Worm (Caenorhabditis elegans) whole organism, young adult: ENCODE results near the gene W02D7.6.

Experiments
- B0019.2 ChIP-seq: fragments of 200-800 bp; sonication (Bioruptor generic); conservative IDR thresholded peaks from 2 replicates; pipeline ENCODE4 v1.3.6; 2022; ENCODE audit warnings: missing genetic modification reagents, missing genetic modification characterization, missing compliant biosample characterization
- B0261.1 ChIP-seq: sonication (generic microtip); optimal IDR thresholded peaks from 2 replicates; lab custom pipeline; 2016; ENCODE audit warnings: mild to moderate bottlenecking, missing genetic modification characterization, moderate library complexity, missing compliant biosample characterization
- B0336.3 ChIP-seq: fragments of 200-800 bp; sonication (Bioruptor generic); IDR thresholded peaks from 2 replicates; pipeline ENCODE4 v1.3.6; 2022; ENCODE audit warnings: missing genetic modification characterization, missing compliant biosample characterization
- D2030.7 ChIP-seq: fragments of 200-800 bp; sonication (Bioruptor generic); IDR thresholded peaks from 2 replicates; pipeline ENCODE4 v1.3.6; 2022; ENCODE audit warnings: missing genetic modification reagents, missing genetic modification characterization, missing compliant biosample characterization
- F10E7.11 ChIP-seq: sonication (generic microtip); optimal IDR thresholded peaks from 2 replicates; lab custom pipeline; 2017; ENCODE audit warnings: mild to moderate bottlenecking, missing genetic modification characterization, moderate library complexity, missing compliant biosample characterization
- F23B12.7 ChIP-seq: sonication (generic microtip); optimal IDR thresholded peaks from 2 replicates; lab custom pipeline; 2017; ENCODE audit warnings: missing genetic modification characterization, mild to moderate bottlenecking, missing compliant biosample characterization, antibody characterized with exemption, moderate library complexity; ENCODE audit not compliant: insufficient read depth
- F33H1.4 ChIP-seq: fragments of 200-800 bp; sonication (Bioruptor generic); IDR thresholded peaks from 2 replicates; pipeline ENCODE4 v1.3.6; 2022; ENCODE audit warnings: missing genetic modification reagents, missing genetic modification characterization, missing compliant biosample characterization
- F37B4.10 ChIP-seq: fragments of 200-800 bp; sonication (Bioruptor generic); IDR thresholded peaks from 2 replicates; pipeline ENCODE4 v1.3.6; 2022; ENCODE audit warnings: missing genetic modification characterization, missing compliant biosample characterization
- F39B2.1 ChIP-seq: fragments of 200-800 bp; sonication (Bioruptor generic); IDR thresholded peaks from 2 replicates; pipeline ENCODE4 v1.3.6; 2022; ENCODE audit warnings: missing genetic modification reagents, missing genetic modification characterization, missing compliant biosample characterization
- F52B5.7 ChIP-seq: sonication (generic microtip); optimal IDR thresholded peaks from 2 replicates; lab custom pipeline; 2016; ENCODE audit warnings: mild to moderate bottlenecking, missing genetic modification characterization, missing compliant biosample characterization
- F55B11.4 ChIP-seq: sonication (generic microtip); optimal IDR thresholded peaks from 2 replicates; lab custom pipeline; 2016; ENCODE audit warnings: missing compliant biosample characterization, missing genetic modification characterization, borderline replicate concordance; ENCODE audit not compliant: insufficient read depth
- Y56A3A.18 ChIP-seq: fragments of 200-800 bp; sonication (Bioruptor generic); IDR thresholded peaks from 2 replicates; pipeline ENCODE4 v1.3.6; 2022; ENCODE audit warnings: missing genetic modification reagents, missing genetic modification characterization, missing compliant biosample characterization
- aptf-2 ChIP-seq: fragments of 200-800 bp; sonication (Bioruptor generic); conservative IDR thresholded peaks from 2 replicates; pipeline ENCODE4 v1.3.6; 2022; ENCODE audit warnings: missing genetic modification reagents, missing genetic modification characterization, missing compliant biosample characterization
- aptf-3 ChIP-seq: fragments of 200-800 bp; sonication (Bioruptor generic); IDR thresholded peaks from 2 replicates; pipeline ENCODE4 v1.3.6; 2022; ENCODE audit warnings: missing genetic modification characterization, missing compliant biosample characterization
- atf-7 ChIP-seq: sonication (generic microtip); optimal IDR thresholded peaks from 2 replicates; lab custom pipeline; 2017; ENCODE audit warnings: mild to moderate bottlenecking, missing genetic modification characterization, missing compliant biosample characterization
- cebp-1 ChIP-seq, 2 experiments: fragments of 200-800 bp in 1 of 2; sonication (Bioruptor generic) in 1 of 2; sonication (generic microtip) in 1 of 2; IDR thresholded peaks in 1 of 2; optimal IDR thresholded peaks in 1 of 2; 2 replicates each; pipeline versions ENCODE4 v1.3.6 to Lab custom; 2017 to 2022; ENCODE audit warnings: missing compliant biosample characterization in 2 of 2, missing genetic modification characterization in 2 of 2, mild to moderate bottlenecking in 1 of 2, missing genetic modification reagents in 1 of 2, moderate library complexity in 1 of 2
- cebp-2 ChIP-seq: fragments of 200-800 bp; sonication (Bioruptor generic); IDR thresholded peaks from 2 replicates; pipeline ENCODE4 v1.3.6; 2022; ENCODE audit warnings: missing genetic modification characterization, missing compliant biosample characterization
- ceh-40 ChIP-seq: fragments of 200-800 bp; sonication (Bioruptor generic); IDR thresholded peaks from 2 replicates; pipeline ENCODE4 v1.3.6; 2022; ENCODE audit warnings: missing genetic modification characterization, missing compliant biosample characterization
- ceh-58 ChIP-seq: fragments of 200-800 bp; sonication (Bioruptor generic); IDR thresholded peaks from 2 replicates; pipeline ENCODE4 v1.3.6; 2022; ENCODE audit warnings: missing genetic modification characterization, missing compliant biosample characterization
- dox-1 ChIP-seq: fragments of 200-800 bp; sonication (Bioruptor generic); IDR thresholded peaks from 2 replicates; pipeline ENCODE4 v1.3.6; 2022; ENCODE audit warnings: missing genetic modification reagents, missing genetic modification characterization, missing compliant biosample characterization
- egl-18 ChIP-seq: fragments of 200-800 bp; sonication (Bioruptor generic); IDR thresholded peaks from 2 replicates; pipeline ENCODE4 v1.3.6; 2022; ENCODE audit warnings: missing genetic modification reagents, missing genetic modification characterization, missing compliant biosample characterization
- egrh-3 ChIP-seq: fragments of 200-800 bp; sonication (Bioruptor generic); IDR thresholded peaks from 2 replicates; pipeline ENCODE4 v1.3.6; 2022; ENCODE audit warnings: missing genetic modification reagents, missing genetic modification characterization, missing compliant biosample characterization
- hlh-12 ChIP-seq: sonication (generic microtip); optimal IDR thresholded peaks from 2 replicates; lab custom pipeline; 2016; ENCODE audit warnings: missing genetic modification characterization, missing compliant biosample characterization
- hmg-20 ChIP-seq: fragments of 200-800 bp; sonication (Bioruptor generic); IDR thresholded peaks from 2 replicates; pipeline ENCODE4 v1.3.6; 2022; ENCODE audit warnings: missing genetic modification reagents, missing genetic modification characterization, missing compliant biosample characterization
- let-526 ChIP-seq: fragments of 200-800 bp; sonication (Bioruptor generic); IDR thresholded peaks from 2 replicates; pipeline ENCODE4 v1.3.6; 2022; ENCODE audit warnings: missing genetic modification reagents, missing genetic modification characterization, missing compliant biosample characterization
- lin-54 ChIP-seq: fragments of 200-800 bp; sonication (Bioruptor generic); optimal IDR thresholded peaks from 2 replicates; lab custom pipeline; 2018; ENCODE audit warnings: mild to moderate bottlenecking, missing genetic modification characterization, missing compliant biosample characterization
- madf-3 ChIP-seq: fragments of 200-800 bp; sonication (Bioruptor generic); IDR thresholded peaks from 2 replicates; pipeline ENCODE4 v1.3.6; 2022; ENCODE audit warnings: missing genetic modification reagents, missing genetic modification characterization, missing compliant biosample characterization
- mel-28 ChIP-seq: sonication (generic microtip); optimal IDR thresholded peaks from 2 replicates; lab custom pipeline; 2016; ENCODE audit warnings: borderline replicate concordance, mild to moderate bottlenecking, missing genetic modification characterization, missing compliant biosample characterization
- mes-4 ChIP-seq: sonication (generic microtip); optimal IDR thresholded peaks from 2 replicates; lab custom pipeline; 2016; ENCODE audit warnings: missing genotype, missing genetic modification characterization, missing compliant biosample characterization
- rec-8 ChIP-seq, 2 experiments: sonication (generic microtip); optimal IDR thresholded peaks; 2 replicates each; lab custom pipeline; 2016; ENCODE audit warnings: mild to moderate bottlenecking in 2 of 2, missing genetic modification characterization in 2 of 2, missing genetic modification reagents in 2 of 2, missing genotype in 2 of 2, missing biosample characterization in 1 of 2, missing compliant biosample characterization in 1 of 2, moderate library complexity in 1 of 2
- snpc-1.3 ChIP-seq: sonication (generic microtip); optimal IDR thresholded peaks from 2 replicates; lab custom pipeline; 2017; ENCODE audit warnings: missing genetic modification characterization, mild to moderate bottlenecking, missing compliant biosample characterization, antibody characterized with exemption, moderate library complexity, missing genotype, missing genetic modification reagents; ENCODE audit not compliant: insufficient read depth
- snpc-3.4 ChIP-seq: sonication (generic microtip); optimal IDR thresholded peaks from 2 replicates; lab custom pipeline; 2017; ENCODE audit warnings: missing genetic modification characterization, mild to moderate bottlenecking, missing compliant biosample characterization, antibody characterized with exemption, moderate library complexity, missing genotype, missing genetic modification reagents
- unc-130 ChIP-seq: sonication (generic microtip); optimal IDR thresholded peaks from 2 replicates; lab custom pipeline; 2016; ENCODE audit warnings: missing genetic modification reagents, missing genetic modification characterization, missing compliant biosample characterization
- unc-62 ChIP-seq: fragments of 150-350 bp; optimal IDR thresholded peaks from 2 replicates; lab custom pipeline; 2014; ENCODE audit warnings: missing biosample characterization, missing genetic modification reagents, missing genetic modification characterization
- zfh-2 ChIP-seq: fragments of 200-800 bp; sonication (Bioruptor generic); conservative IDR thresholded peaks from 2 replicates; pipeline ENCODE4 v1.3.6; 2022; ENCODE audit warnings: missing genetic modification reagents, missing genetic modification characterization, missing compliant biosample characterization
- ztf-18 ChIP-seq: sonication (generic microtip); optimal IDR thresholded peaks from 2 replicates; lab custom pipeline; 2016; ENCODE audit warnings: missing genotype, mild to moderate bottlenecking, missing genetic modification characterization, missing compliant biosample characterization
- ztf-28 ChIP-seq: fragments of 200-800 bp; sonication (Bioruptor generic); IDR thresholded peaks from 2 replicates; pipeline ENCODE4 v1.3.6; 2022; ENCODE audit warnings: missing genetic modification reagents, missing genetic modification characterization, missing compliant biosample characterization

W02D7.6 gene

ce11 chrV:8345436-8345835, 44.1 kb upstream of the W02D7.6 start, which contains the start of gene C08D8.1:
Gene C08D8.1, plus strand, starts transcription at chrV:8345759.
- TF ChIP-seq B0336.3 (GFP tag; lab: Robert Waterston, UW) = no peak
- no peak for TF ChIP-seq F23B12.7 (tag; lab: Kevin White, UChicago)

DNA sequence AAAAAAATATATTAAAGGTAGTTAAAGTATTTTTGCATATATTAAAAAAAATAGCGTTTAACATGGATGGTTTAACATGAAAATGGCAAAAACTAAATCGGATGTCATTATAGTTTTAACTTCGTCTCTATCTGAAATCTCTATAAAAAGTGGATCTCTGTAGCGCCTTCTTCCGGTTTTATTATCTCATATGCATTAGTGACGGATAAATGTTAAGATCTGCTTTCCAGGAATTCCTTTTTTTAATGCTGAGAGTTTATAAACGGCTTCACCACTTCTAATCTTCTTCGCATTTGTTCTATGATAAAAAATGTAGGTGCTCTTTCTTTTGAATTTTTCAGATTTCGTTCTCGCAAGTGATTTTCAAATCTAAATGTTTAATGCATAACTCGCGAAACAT, 41.1 kb upstream of the W02D7.6 start:
- TF ChIP-seq ztf-18 (tag; lab: Kevin White, UChicago) (no peak), zfh-2 (GFP tag; lab: Robert Waterston, UW) (no peak), let-526 (GFP tag; lab: Robert Waterston, UW) (no peak), atf-7 (no peak), snpc-1.3 (tag; lab: Kevin White, UChicago) (no peak), dox-1 (no peak), mes-4 (tag; lab: Kevin White, UChicago) (no peak), mel-28 (tag; lab: Kevin White, UChicago) (no peak), aptf-3 (GFP tag; lab: Robert Waterston, UW) (no peak), F10E7.11 (no peak), madf-3 (GFP tag; lab: Robert Waterston, UW) (no peak), F52B5.7 (tag; lab: Kevin White, UChicago) (no peak), cebp-1 (GFP tag; IDR thresholded peaks at IDR 0.05; lab: Robert Waterston, UW) (no peak), cebp-1 (tag; optimal IDR thresholded peaks at IDR 0.05; lab: Kevin White, UChicago) (no peak), unc-130 (GFP tag; lab: Kevin White, UChicago) (no peak), Y56A3A.18 (GFP tag; lab: Robert Waterston, UW) (no peak), hlh-12 (tag; lab: Kevin White, UChicago) (no peak), lin-54 (no peak)

DNA sequence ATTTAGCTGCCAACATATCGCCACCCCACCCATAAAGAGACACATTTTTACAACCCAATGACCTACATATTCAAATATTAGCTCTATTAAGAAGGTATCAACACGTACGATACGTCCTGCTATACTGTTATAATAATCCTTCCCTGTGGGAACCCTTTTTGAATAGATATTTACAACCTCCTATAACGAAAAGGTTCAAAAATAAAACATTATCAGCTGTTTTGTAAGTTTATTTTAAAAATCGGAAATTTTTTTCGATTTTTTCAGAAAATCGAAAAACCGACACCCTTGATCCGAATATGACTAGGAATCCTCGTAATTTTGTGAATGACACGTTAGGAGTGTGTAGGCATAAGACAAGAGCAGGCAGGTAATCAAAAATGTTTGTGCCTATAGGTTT, 39.6 kb upstream of the W02D7.6 start, which contains the start of gene C08D8.7:
TSS of gene C08D8.7 (plus strand) at position 301 of the 400 bp plus-strand sequence.
- TF ChIP-seq aptf-2 (GFP tag; lab: Robert Waterston, UW) = 0 out of 2 replicates have a peak, but pooled peaks have one; percentile 48

ce11 chrV:8335620-8336019, 34.3 kb upstream of the W02D7.6 start:
- no peak for TF ChIP-seq snpc-3.4 (tag; lab: Kevin White, UChicago)
- peak; percentile 51; the same call in 1 of the 2 replicates for TF ChIP-seq cebp-1 (GFP tag; IDR thresholded peaks at IDR 0.05; lab: Robert Waterston, UW)
- peak; percentile 78 for TF ChIP-seq cebp-1 (tag; optimal IDR thresholded peaks at IDR 0.05; lab: Kevin White, UChicago)
- TF ChIP-seq, all 124 proteins: peak for 1

ce11 chrV:8334360-8334759, 33.1 kb upstream of the W02D7.6 start, which contains the start of gene tmd-2:
Gene tmd-2, plus strand, starts transcription at chrV:8334660.
- TF ChIP-seq rec-8 (tag; optimal IDR thresholded peaks at IDR 0.05; lab: Kevin White, UChicago) (no peak), B0261.1 (tag; lab: Kevin White, UChicago) (no peak), F55B11.4 (tag; lab: Kevin White, UChicago) (no peak), unc-62 (GFP tag; lab: Kevin White, UChicago) (no peak), egl-18 (no peak), unc-130 (GFP tag; lab: Kevin White, UChicago) (no peak), madf-3 (GFP tag; lab: Robert Waterston, UW) (no peak), let-526 (GFP tag; lab: Robert Waterston, UW) (no peak)
- TF ChIP-seq, all 124 proteins: peak for 0

DNA sequence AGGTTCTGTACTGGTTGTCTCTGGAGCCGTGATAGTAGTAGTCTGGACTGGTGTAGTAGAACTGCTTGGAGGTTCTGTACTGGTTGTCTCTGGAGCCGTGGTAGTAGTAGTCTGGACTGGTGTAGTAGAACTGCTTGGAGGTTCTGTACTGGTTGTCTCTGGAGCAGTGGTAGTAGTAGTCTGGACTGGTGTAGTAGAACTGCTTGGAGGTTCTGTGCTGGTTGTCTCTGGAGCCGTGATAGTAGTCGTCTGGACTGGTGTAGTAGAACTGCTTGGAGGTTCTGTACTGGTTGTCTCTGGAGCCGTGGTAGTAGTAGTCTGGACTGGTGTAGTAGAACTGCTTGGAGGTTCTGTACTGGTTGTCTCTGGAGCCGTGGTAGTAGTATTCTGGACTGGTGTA, 28.1 kb upstream of the W02D7.6 start:
- TF ChIP-seq ceh-58 (GFP tag; lab: Robert Waterston, UW) (0 out of 2 replicates have a peak, but pooled peaks have one; percentile 18), hmg-20 (0 out of 2 replicates have a peak, but pooled peaks have one; percentile 28), F39B2.1 (GFP tag; lab: Robert Waterston, UW) (0 out of 2 replicates have a peak, but pooled peaks have one; percentile 60), ztf-28 (0 out of 2 replicates have a peak, but pooled peaks have one; percentile 49), madf-3 (GFP tag; lab: Robert Waterston, UW) (peak; percentile 80; the same call in 1 of the 2 replicates), cebp-2 (GFP tag; lab: Robert Waterston, UW) (peak; percentile 77; the same call in 1 of the 2 replicates), egrh-3 (GFP tag; lab: Robert Waterston, UW) (peak; percentile 70), F33H1.4 (GFP tag; lab: Robert Waterston, UW) (0 out of 2 replicates have a peak, but pooled peaks have one; percentile 25), ceh-40 (GFP tag; lab: Robert Waterston, UW) (peak; percentile 85), aptf-3 (GFP tag; lab: Robert Waterston, UW) (0 out of 2 replicates have a peak, but pooled peaks have one; percentile 84), B0019.2 (peak; percentile 40; the same call in 1 of the 2 replicates), D2030.7 (peak; percentile 16; the same call in 1 of the 2 replicates), F37B4.10 (GFP tag; lab: Robert Waterston, UW) (0 out of 2 replicates have a peak, but pooled peaks have one; percentile 82)
